Fruit fly (Drosophila melanogaster) whole organism, embryonic: ENCODE measurements around the gene Dhc93AB.

Source experiments
- ATbp ChIP-seq: fragments of 200-800 bp; sonication (Bioruptor generic); optimal IDR thresholded peaks from 2 replicates; lab custom pipeline; 2017; ENCODE audit warnings: missing biosample characterization, mild to moderate bottlenecking, missing genetic modification characterization, missing genetic modification reagents
- Atf6 ChIP-seq: fragments of 200-800 bp; sonication (Bioruptor generic); IDR thresholded peaks from 2 replicates; pipeline ENCODE4 v1.3.6; 2022; ENCODE audit warnings: missing biosample characterization, missing genetic modification characterization
- Awh ChIP-seq: fragments of 200-800 bp; sonication (Bioruptor generic); IDR thresholded peaks from 2 replicates; pipeline ENCODE4, ENCODE4 v1.3.6; 2022; ENCODE audit warnings: missing biosample characterization, missing genetic modification characterization
- BtbVII ChIP-seq: fragments of 200-800 bp; sonication (Bioruptor generic); optimal IDR thresholded peaks from 3 replicates; lab custom pipeline; 2017; ENCODE audit warnings: missing biosample characterization, mild to moderate bottlenecking, missing genetic modification characterization
- CG10543 ChIP-seq: fragments of 200-800 bp; sonication (Bioruptor generic); optimal IDR thresholded peaks from 3 replicates; lab custom pipeline; 2017; ENCODE audit warnings: missing biosample characterization, mild to moderate bottlenecking, missing genetic modification characterization, moderate library complexity
- CG11085 ChIP-seq: fragments of 200-800 bp; sonication (Bioruptor generic); IDR thresholded peaks from 2 replicates; pipeline ENCODE4 v1.3.6; 2022; ENCODE audit warnings: missing biosample characterization, missing genetic modification characterization
- CG11696 ChIP-seq: fragments of 200-800 bp; sonication (Bioruptor generic); IDR thresholded peaks from 2 replicates; pipeline ENCODE4 v1.3.6; 2022; ENCODE audit warnings: missing biosample characterization, missing genetic modification characterization
- CG11723 ChIP-seq: fragments of 200-800 bp; sonication (Bioruptor generic); optimal IDR thresholded peaks from 2 replicates; lab custom pipeline; 2017; ENCODE audit warnings: missing biosample characterization, mild to moderate bottlenecking, missing genetic modification characterization
- CG12236 ChIP-seq: fragments of 200-800 bp; sonication (Bioruptor generic); optimal IDR thresholded peaks from 2 replicates; lab custom pipeline; 2016; ENCODE audit warnings: missing biosample characterization, missing genetic modification characterization
- CG1233 ChIP-seq: fragments of 200-800 bp; sonication (Bioruptor generic); optimal IDR thresholded peaks from 4 replicates; lab custom pipeline; 2018; ENCODE audit warnings: missing biosample characterization, mild to moderate bottlenecking, missing genetic modification characterization
- CG13624 ChIP-seq: fragments of 200-800 bp; sonication (Bioruptor generic); optimal IDR thresholded peaks from 2 replicates; lab custom pipeline; 2016; ENCODE audit warnings: missing biosample characterization, missing genetic modification characterization
- CG15073 ChIP-seq: fragments of 200-800 bp; sonication (Bioruptor generic); optimal IDR thresholded peaks from 2 replicates; lab custom pipeline; 2016; ENCODE audit warnings: missing biosample characterization, missing genetic modification characterization
- CG15269 ChIP-seq: fragments of 200-800 bp; sonication (Bioruptor generic); optimal IDR thresholded peaks from 2 replicates; lab custom pipeline; 2018; ENCODE audit warnings: missing biosample characterization, mild to moderate bottlenecking, missing genetic modification characterization, moderate library complexity
- CG17612 ChIP-seq: fragments of 200-800 bp; sonication (Bioruptor generic); IDR thresholded peaks from 2 replicates; pipeline ENCODE4 v1.3.6; 2022; ENCODE audit warnings: missing biosample characterization, missing genetic modification characterization
- CG2199 ChIP-seq: fragments of 200-800 bp; sonication (Bioruptor generic); IDR thresholded peaks from 3 replicates; pipeline ENCODE4 v1.3.6; 2022; ENCODE audit warnings: missing biosample characterization, missing genetic modification characterization
- CG32767 ChIP-seq: fragments of 200-800 bp; sonication (Bioruptor generic); IDR thresholded peaks from 2 replicates; pipeline ENCODE4 v1.3.6; 2022; ENCODE audit warnings: missing biosample characterization, missing genetic modification characterization
- CG3407 ChIP-seq: fragments of 200-800 bp; sonication (Bioruptor generic); optimal IDR thresholded peaks from 2 replicates; lab custom pipeline; 2018; ENCODE audit warnings: missing biosample characterization, mild to moderate bottlenecking, missing genetic modification characterization
- CG4820 ChIP-seq: fragments of 200-800 bp; sonication (Bioruptor generic); optimal IDR thresholded peaks from 3 replicates; lab custom pipeline; 2016; ENCODE audit warnings: missing biosample characterization, missing genetic modification characterization
- CG6654 ChIP-seq: fragments of 200-800 bp; sonication (Bioruptor generic); optimal IDR thresholded peaks from 2 replicates; lab custom pipeline; 2017; ENCODE audit warnings: missing biosample characterization, mild to moderate bottlenecking, missing genetic modification characterization
- CG9609 ChIP-seq: fragments of 200-800 bp; sonication (Bioruptor generic); optimal IDR thresholded peaks from 3 replicates; lab custom pipeline; 2016; ENCODE audit warnings: missing biosample characterization, missing genetic modification characterization
- CG9797 ChIP-seq: fragments of 200-800 bp; sonication (Bioruptor generic); optimal IDR thresholded peaks from 3 replicates; lab custom pipeline; 2018; ENCODE audit warnings: missing biosample characterization, mild to moderate bottlenecking, missing genetic modification characterization
- Chrac-16 ChIP-seq: fragments of 200-800 bp; sonication (Bioruptor generic); optimal IDR thresholded peaks from 3 replicates; lab custom pipeline; 2016; ENCODE audit warnings: missing biosample characterization, missing genetic modification characterization
- CkIIα-i1 ChIP-seq: fragments of 200-800 bp; sonication (Bioruptor generic); IDR thresholded peaks from 2 replicates; pipeline ENCODE4 v1.3.6; 2022; ENCODE audit warnings: missing biosample characterization, missing genetic modification characterization
- CoRest ChIP-seq: fragments of 200-800 bp; sonication (Bioruptor generic); optimal IDR thresholded peaks from 3 replicates; lab custom pipeline; 2018; ENCODE audit warnings: missing biosample characterization, mild to moderate bottlenecking, missing genetic modification characterization, moderate library complexity
- Drgx ChIP-seq: fragments of 200-800 bp; sonication (Bioruptor generic); IDR thresholded peaks from 2 replicates; pipeline ENCODE4 v1.3.6; 2022; ENCODE audit warnings: missing biosample characterization, missing genetic modification characterization
- GATAe ChIP-seq: fragments of 200-800 bp; sonication (Bioruptor generic); conservative IDR thresholded peaks from 2 replicates; pipeline ENCODE4 v1.3.6; 2022; ENCODE audit warnings: missing biosample characterization, missing genetic modification characterization
- HLH3B ChIP-seq: fragments of 200-800 bp; sonication (Bioruptor generic); IDR thresholded peaks from 2 replicates; pipeline ENCODE4 v1.3.6; 2022; ENCODE audit warnings: missing biosample characterization, missing genetic modification characterization
- MTF-1 ChIP-seq: fragments of 200-800 bp; sonication (Bioruptor generic); optimal IDR thresholded peaks from 2 replicates; lab custom pipeline; 2018; ENCODE audit warnings: missing biosample characterization, mild to moderate bottlenecking, missing genetic modification characterization, borderline replicate concordance
- Mes4 ChIP-seq: fragments of 200-800 bp; sonication (Bioruptor generic); optimal IDR thresholded peaks from 2 replicates; lab custom pipeline; 2016; ENCODE audit warnings: missing biosample characterization, missing genetic modification characterization
- Sox102F ChIP-seq: fragments of 200-800 bp; sonication (Bioruptor generic); optimal IDR thresholded peaks from 2 replicates; lab custom pipeline; 2018; ENCODE audit warnings: missing biosample characterization, mild to moderate bottlenecking, missing genetic modification characterization, moderate library complexity
- br ChIP-seq: fragments of >200 bp; optimal IDR thresholded peaks from 2 replicates; lab custom pipeline; 2017
- cas ChIP-seq: fragments of 200-800 bp; sonication (Bioruptor generic); IDR thresholded peaks from 2 replicates; pipeline ENCODE4 v1.3.6; 2022; ENCODE audit warnings: missing biosample characterization, missing genetic modification characterization
- chinmo ChIP-seq: fragments of 200-800 bp; sonication (Bioruptor generic); IDR thresholded peaks from 4 replicates; pipeline ENCODE4 v1.3.6; 2022; ENCODE audit warnings: missing biosample characterization, missing genetic modification characterization; ENCODE audit not compliant: partially characterized antibody
- dmrt11E ChIP-seq: fragments of 200-800 bp; sonication (Bioruptor generic); optimal IDR thresholded peaks from 3 replicates; lab custom pipeline; 2018; ENCODE audit warnings: missing biosample characterization, mild to moderate bottlenecking, missing genetic modification characterization, moderate library complexity
- gce ChIP-seq: fragments of 200-800 bp; sonication (Bioruptor generic); IDR thresholded peaks from 3 replicates; pipeline ENCODE4 v1.3.6; 2022; ENCODE audit warnings: missing biosample characterization, missing genetic modification characterization
- grn ChIP-seq: fragments of 200-800 bp; sonication (Bioruptor generic); optimal IDR thresholded peaks from 3 replicates; lab custom pipeline; 2017; ENCODE audit warnings: missing biosample characterization, missing genetic modification characterization
- kah ChIP-seq: fragments of 200-800 bp; sonication (Bioruptor generic); optimal IDR thresholded peaks from 2 replicates; lab custom pipeline; 2018; ENCODE audit warnings: missing biosample characterization, mild to moderate bottlenecking, missing genetic modification characterization
- kni ChIP-seq: fragments of 200-800 bp; sonication (Bioruptor generic); optimal IDR thresholded peaks from 3 replicates; lab custom pipeline; 2017; ENCODE audit warnings: mild to moderate bottlenecking, missing biosample characterization, missing genetic modification reagents, missing genetic modification characterization
- lbe ChIP-seq: fragments of 200-800 bp; sonication (Bioruptor generic); optimal IDR thresholded peaks from 2 replicates; lab custom pipeline; 2016; ENCODE audit warnings: missing biosample characterization, mild to moderate bottlenecking, missing genetic modification characterization
- maf-S ChIP-seq: fragments of 200-800 bp; sonication (Bioruptor generic); optimal IDR thresholded peaks from 2 replicates; lab custom pipeline; 2016; ENCODE audit warnings: missing biosample characterization, missing genetic modification characterization
- odd ChIP-seq: fragments of 200-800 bp; sonication (Bioruptor generic); optimal IDR thresholded peaks from 2 replicates; lab custom pipeline; 2017; ENCODE audit warnings: missing biosample characterization, mild to moderate bottlenecking, missing genetic modification characterization
- ranshi ChIP-seq: fragments of 200-800 bp; sonication (Bioruptor generic); IDR thresholded peaks from 2 replicates; pipeline ENCODE4 v1.3.6; 2022; ENCODE audit warnings: missing biosample characterization, missing genetic modification characterization
- ro ChIP-seq: fragments of 200-800 bp; sonication (Bioruptor generic); IDR thresholded peaks from 2 replicates; pipeline ENCODE4 v1.3.6; 2022; ENCODE audit warnings: missing biosample characterization, missing genetic modification characterization
- sd ChIP-seq: fragments of 200-800 bp; sonication (Bioruptor generic); optimal IDR thresholded peaks from 3 replicates; lab custom pipeline; 2018; ENCODE audit warnings: missing biosample characterization, mild to moderate bottlenecking, missing genetic modification characterization, moderate library complexity
- sens ChIP-seq: fragments of 200-800 bp; sonication (Bioruptor generic); peaks from one replicate; lab custom pipeline; 2016; ENCODE audit warnings: missing biosample characterization, missing genetic modification characterization
- slbo ChIP-seq: fragments of 200-800 bp; sonication (Bioruptor generic); IDR thresholded peaks from 2 replicates; pipeline ENCODE4 v1.3.6; 2022; ENCODE audit warnings: missing biosample characterization, missing genetic modification characterization
- so ChIP-seq: fragments of 200-800 bp; sonication (Bioruptor generic); IDR thresholded peaks from 3 replicates; pipeline ENCODE4 v1.3.6; 2022; ENCODE audit warnings: missing biosample characterization, missing genetic modification characterization
- sr ChIP-seq: fragments of 200-800 bp; sonication (Bioruptor generic); IDR thresholded peaks from 3 replicates; pipeline ENCODE4 v1.3.6; 2022; ENCODE audit warnings: missing biosample characterization, missing genetic modification characterization
- tgo ChIP-seq: fragments of 200-800 bp; sonication (Bioruptor generic); IDR thresholded peaks from 3 replicates; pipeline ENCODE4 v1.3.6; 2022; ENCODE audit warnings: missing biosample characterization, missing genetic modification characterization
- trem ChIP-seq: fragments of 200-800 bp; optimal IDR thresholded peaks from 3 replicates; lab custom pipeline; 2019; ENCODE audit warnings: missing biosample characterization, mild to moderate bottlenecking, missing genetic modification characterization, moderate library complexity
- vvl ChIP-seq: fragments of 200-800 bp; sonication (Bioruptor generic); IDR thresholded peaks from 2 replicates; pipeline ENCODE4 v1.3.6; 2022; ENCODE audit warnings: missing biosample characterization, missing genetic modification characterization

Gene Dhc93AB

dm6 chr3R:21025508-21025907 lies 16.8 kb downstream of the Dhc93AB start:
- no peak for TF ChIP-seq CG11723 (GFP tag; lab: Kevin White, UChicago)
- TF ChIP-seq CkIIα-i1 (GFP tag; lab: Robert Waterston, UW) = no peak
- no peak for TF ChIP-seq CG15073 (GFP tag; lab: Kevin White, UChicago)
- peak; percentile 79 for TF ChIP-seq Awh (GFP tag; lab: Robert Waterston, UW)
- no peak for TF ChIP-seq GATAe
- no peak for TF ChIP-seq lbe
- peak; percentile 34 for TF ChIP-seq Sox102F (GFP tag; lab: Kevin White, UChicago)
- no peak for TF ChIP-seq so (GFP tag; lab: Robert Waterston, UW)
- TF ChIP-seq grn (GFP tag; lab: Kevin White, UChicago) = peak; percentile 17
- TF ChIP-seq br (lab: Kevin White, UChicago) = no peak
- peak; percentile 28 for TF ChIP-seq ATbp (GFP tag; lab: Kevin White, UChicago)
- peak; percentile 70; the same call in 1 of the 4 replicates for TF ChIP-seq chinmo (GFP tag; lab: Robert Waterston, UW)
- TF ChIP-seq maf-S (GFP tag; lab: Kevin White, UChicago) = no peak
- no peak for TF ChIP-seq CG15269 (tag; lab: Kevin White, UChicago)
- TF ChIP-seq ranshi = no peak
- TF ChIP-seq, all 482 proteins: peak for 5

- TF ChIP-seq MTF-1 (GFP tag; lab: Kevin White, UChicago) (no peak), ro (GFP tag; lab: Robert Waterston, UW) (no peak), CoRest (no peak), vvl (GFP tag; lab: Robert Waterston, UW) (peak; percentile 76), CG4820 (no peak), HLH3B (no peak), cas (GFP tag; lab: Robert Waterston, UW) (no peak), kah (GFP tag; lab: Kevin White, UChicago) (no peak), BtbVII (GFP tag; lab: Kevin White, UChicago) (no peak), slbo (GFP tag; lab: Robert Waterston, UW) (0 out of 2 replicates have a peak, but pooled peaks have one; percentile 4), CG9797 (GFP tag; lab: Kevin White, UChicago) (no peak), CG10543 (no peak), trem (tag; lab: Kevin White, UChicago) (no peak), Atf6 (GFP tag; lab: Robert Waterston, UW) (no peak), CG9609 (GFP tag; lab: Kevin White, UChicago) (no peak), Drgx (peak; percentile 59), gce (no peak), tgo (GFP tag; lab: Robert Waterston, UW) (no peak), CG12236 (GFP tag; lab: Kevin White, UChicago) (no peak), CG32767 (no peak), dmrt11E (tag; lab: Kevin White, UChicago) (no peak), Mes4 (no peak), sd (tag; lab: Kevin White, UChicago) (peak; percentile 89), CG2199 (GFP tag; lab: Robert Waterston, UW) (0 out of 3 replicates have a peak, but pooled peaks have one; percentile 10), CG6654 (GFP tag; lab: Kevin White, UChicago) (no peak), CG1233 (GFP tag; lab: Kevin White, UChicago) (no peak), CG13624 (GFP tag; lab: Kevin White, UChicago) (no peak), Chrac-16 (GFP tag; lab: Kevin White, UChicago) (no peak), CG3407 (GFP tag; lab: Kevin White, UChicago) (no peak), CG11085 (GFP tag; lab: Robert Waterston, UW) (no peak), kni (no peak), odd (GFP tag; lab: Kevin White, UChicago) (no peak), CG11696 (GFP tag; lab: Robert Waterston, UW) (no peak), CG17612 (GFP tag; lab: Robert Waterston, UW) (no peak), sens (GFP tag; lab: Kevin White, UChicago) (peak; percentile 57), sr (GFP tag; lab: Robert Waterston, UW) (no peak)
These were observed 18.3 kb downstream of the Dhc93AB start, which contains the start of gene peg for dm6 chr3R:21023902-21024541. peg (minus strand) TSS chr3R:21024163.
